Worm (Caenorhabditis elegans) whole organism, early embryonic: ENCODE measurements around the gene F39G3.3.

Experiments used
- F13C5.2 ChIP-seq: sonication (generic microtip); optimal IDR thresholded peaks from 2 replicates; lab custom pipeline; 2017; ENCODE audit warnings: mild to moderate bottlenecking, missing genetic modification characterization, inconsistent platforms, missing compliant biosample characterization
- aly-1 ChIP-seq: sonication (generic microtip); optimal IDR thresholded peaks from 2 replicates; lab custom pipeline; 2016; ENCODE audit warnings: missing genetic modification characterization, missing compliant biosample characterization
- ama-1 ChIP-seq: fragments of 150-350 bp; optimal IDR thresholded peaks from 2 replicates; lab custom pipeline; 2014
- ceh-13 ChIP-seq: fragments of 200-800 bp; sonication (Bioruptor generic); optimal IDR thresholded peaks from 2 replicates; lab custom pipeline; 2018; ENCODE audit warnings: mild to moderate bottlenecking, missing genetic modification characterization, missing compliant biosample characterization
- ceh-36 ChIP-seq: sonication (generic microtip); optimal IDR thresholded peaks from 2 replicates; lab custom pipeline; 2016; ENCODE audit warnings: missing genetic modification characterization, inconsistent platforms, missing compliant biosample characterization
- ets-7 ChIP-seq: sonication (generic microtip); optimal IDR thresholded peaks from 2 replicates; lab custom pipeline; 2016; ENCODE audit warnings: missing genotype, missing genetic modification characterization, missing compliant biosample characterization
- hmbx-1 ChIP-seq: sonication (generic microtip); optimal IDR thresholded peaks from 2 replicates; lab custom pipeline; 2016; ENCODE audit warnings: mild to moderate bottlenecking, missing genetic modification characterization, missing compliant biosample characterization
- hmg-4 ChIP-seq: fragments of 200-800 bp; sonication (Bioruptor generic); optimal IDR thresholded peaks from 2 replicates; lab custom pipeline; 2018; ENCODE audit warnings: mild to moderate bottlenecking, missing genetic modification characterization, missing compliant biosample characterization
- hnd-1 ChIP-seq: sonication (generic microtip); optimal IDR thresholded peaks from 2 replicates; lab custom pipeline; 2016; ENCODE audit warnings: missing genetic modification characterization, missing compliant biosample characterization
- pes-1 ChIP-seq: fragments of 200-800 bp; sonication (Bioruptor generic); IDR thresholded peaks from 2 replicates; pipeline ENCODE4 v1.3.6; 2022; ENCODE audit warnings: missing genetic modification reagents, missing genetic modification characterization, missing compliant biosample characterization
- scrt-1 ChIP-seq: fragments of 200-800 bp; sonication (Bioruptor generic); IDR thresholded peaks from 2 replicates; pipeline ENCODE4 v1.3.6; 2022; ENCODE audit warnings: missing genetic modification characterization, missing compliant biosample characterization
- sea-1 ChIP-seq: fragments of 200-800 bp; sonication (Bioruptor generic); conservative IDR thresholded peaks from 2 replicates; pipeline ENCODE4 v1.3.6; 2022; ENCODE audit warnings: missing genetic modification characterization, missing compliant biosample characterization
- tbx-11 ChIP-seq: fragments of 200-800 bp; sonication (Bioruptor generic); IDR thresholded peaks from 2 replicates; pipeline ENCODE4 v1.3.6; 2022; ENCODE audit warnings: missing genetic modification characterization, missing compliant biosample characterization
- tbx-37 ChIP-seq: fragments of 200-800 bp; sonication (Bioruptor generic); conservative IDR thresholded peaks from 2 replicates; pipeline ENCODE4 v1.3.6; 2022; ENCODE audit warnings: missing genetic modification reagents, missing genetic modification characterization, missing compliant biosample characterization
- tra-4 ChIP-seq: sonication (generic microtip); optimal IDR thresholded peaks from 2 replicates; lab custom pipeline; 2017; ENCODE audit warnings: missing genetic modification characterization, missing compliant biosample characterization

Gene F39G3.3

DNA sequence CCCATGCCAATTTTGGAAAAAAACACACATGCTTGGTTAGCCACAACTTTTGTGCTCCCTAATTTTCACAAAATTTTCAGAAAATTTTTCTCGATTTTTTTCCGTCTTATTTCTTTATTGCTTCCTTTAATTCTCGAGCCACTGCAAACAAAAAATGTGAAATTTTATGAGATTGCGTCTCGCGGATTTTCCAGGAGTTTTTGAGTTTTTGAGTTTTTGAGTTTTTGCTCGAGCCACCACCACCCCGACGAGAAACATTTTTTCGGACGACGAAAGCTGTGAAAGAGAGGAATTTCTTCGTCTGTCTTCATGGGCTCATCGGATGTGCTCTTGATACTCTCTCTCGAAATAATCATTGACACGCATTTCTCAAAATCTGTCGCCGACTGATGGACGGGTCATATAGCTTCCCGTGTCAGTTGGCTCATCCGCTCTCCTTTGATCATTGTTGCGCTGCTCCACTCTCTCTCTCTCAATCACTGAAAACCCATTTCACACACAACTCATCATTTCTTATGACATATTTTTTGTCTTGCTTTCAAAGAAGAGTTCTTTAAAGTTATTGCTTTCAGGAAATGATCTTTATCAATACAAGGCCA, 45.8 kb downstream of the F39G3.3 start, which contains the start of gene C18G1.1:
C18G1.1 (plus strand) TSS at position 573 of the 599 bp plus-strand sequence.
- TF ChIP-seq ets-7 (no peak), hmbx-1 (tag; lab: Kevin White, UChicago) (no peak), sea-1 (GFP tag; lab: Robert Waterston, UW) (no peak), ceh-13 (GFP tag; lab: Kevin White, UChicago) (no peak), scrt-1 (GFP tag; lab: Robert Waterston, UW) (no peak), ama-1 (lab: Kevin White, UChicago) (no peak), aly-1 (tag; lab: Kevin White, UChicago) (no peak), tbx-11 (GFP tag; lab: Robert Waterston, UW) (no peak), ceh-36 (tag; lab: Kevin White, UChicago) (no peak), hnd-1 (tag; lab: Kevin White, UChicago) (no peak), hmg-4 (no peak), tbx-37 (no peak)

DNA sequence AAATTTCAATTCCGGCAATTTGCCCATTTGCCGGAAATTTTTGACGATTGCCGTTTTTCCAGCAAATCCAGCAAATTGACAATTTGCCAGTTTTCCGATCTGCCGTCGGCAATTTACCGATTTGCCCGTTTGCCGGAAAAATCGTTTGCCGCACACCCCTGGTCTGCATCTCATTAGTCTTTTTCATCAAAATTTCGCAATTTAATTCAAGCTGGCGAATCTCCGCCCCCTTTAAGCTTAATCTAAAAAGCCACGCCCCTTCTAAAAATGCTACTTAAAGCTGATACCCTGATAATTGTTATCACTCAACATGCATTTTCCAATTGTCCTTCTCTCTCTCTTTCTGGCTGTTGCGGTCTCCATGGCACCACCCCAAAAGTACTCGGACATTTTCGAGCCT, 51.6 kb downstream of the F39G3.3 start, which contains the start of gene Y60C6A.1:
Y60C6A.1 (plus strand) TSS at position 301 of the 400 bp plus-strand sequence.
- TF ChIP-seq tbx-11 (GFP tag; lab: Robert Waterston, UW) = no peak
- no peak for TF ChIP-seq pes-1
- no peak for TF ChIP-seq F13C5.2
- TF ChIP-seq hnd-1 (tag; lab: Kevin White, UChicago) = no peak
- no peak for TF ChIP-seq tra-4
- TF ChIP-seq tbx-37 = no peak
